Worm (Caenorhabditis elegans): Measurements from ENCODE around the gene mbl-1.

Gene mbl-1

ce11 chrX:16991437-16991836 lies 13.0 kb downstream of the mbl-1 start (continued):
- TF ChIP-seq snu-23 (GFP tag; optimal IDR thresholded peaks at IDR 0.05) (peak; percentile 5), efl-3 (GFP tag; optimal IDR thresholded peaks at IDR 0.05) (no peak), nhr-237 (tag; optimal IDR thresholded peaks at IDR 0.05) (no peak), skn-1 (tag; optimal IDR thresholded peaks at IDR 0.05) (no peak), lsy-2 (tag; optimal IDR thresholded peaks at IDR 0.05) (peak in 1 of 2 experiments; percentile 11), C34B4.2 (tag; optimal IDR thresholded peaks at IDR 0.05) (no peak), unc-62 (GFP tag; optimal IDR thresholded peaks at IDR 0.05) (no peak), snpc-4 (tag; optimal IDR thresholded peaks at IDR 0.05) (no peak), Y116A8C.19 (tag; optimal IDR thresholded peaks at IDR 0.05; ENCODE audit: borderline replicate concordance) (no peak), unc-130 (tag; optimal IDR thresholded peaks at IDR 0.05) (no peak), lin-35 (GFP tag; optimal IDR thresholded peaks at IDR 0.05) (no peak), elt-2 (tag; optimal IDR thresholded peaks at IDR 0.05) (no peak), aly-2 (tag; optimal IDR thresholded peaks at IDR 0.05) (no peak), mep-1 (tag; optimal IDR thresholded peaks at IDR 0.05) (no peak), nhr-71 (tag; optimal IDR thresholded peaks at IDR 0.05) (no peak), lin-14 (GFP tag; optimal IDR thresholded peaks at IDR 0.05) (peak; percentile 89), fkh-8 (tag; optimal IDR thresholded peaks at IDR 0.05) (no peak), C16A3.4 (tag; optimal IDR thresholded peaks at IDR 0.05) (no peak), zag-1 (tag; optimal IDR thresholded peaks at IDR 0.05) (peak; percentile 43)

ce11 chrX:16993524-16993923 lies 15.1 kb downstream of the mbl-1 start:
- no peak for TF ChIP-seq sup-37 (GFP tag; optimal IDR thresholded peaks at IDR 0.05)
- TF ChIP-seq blmp-1 (tag; optimal IDR thresholded peaks at IDR 0.05): peak; percentile 92
- peak; percentile 67 for TF ChIP-seq nhr-85 (tag)
- no peak for TF ChIP-seq lir-3 (tag; optimal IDR thresholded peaks at IDR 0.05; ENCODE audit: poor library complexity)
- no peak for TF ChIP-seq zag-1 (tag; optimal IDR thresholded peaks at IDR 0.05)
- no peak for TF ChIP-seq nhr-90 (tag; optimal IDR thresholded peaks at IDR 0.05; ENCODE audit: poor library complexity)
- TF ChIP-seq lin-14 (GFP tag; optimal IDR thresholded peaks at IDR 0.05): peak; percentile 28
- no peak for TF ChIP-seq nhr-12 (tag; optimal IDR thresholded peaks at IDR 0.05)
- TF ChIP-seq elt-3 (tag; optimal IDR thresholded peaks at IDR 0.05): no peak
- peak; percentile 12 for TF ChIP-seq snu-23 (GFP tag; optimal IDR thresholded peaks at IDR 0.05)
- no peak for TF ChIP-seq lin-39 (tag; optimal IDR thresholded peaks at IDR 0.05)
- no peak for TF ChIP-seq skn-1 (tag; optimal IDR thresholded peaks at IDR 0.05)
- TF ChIP-seq pag-3 (tag; optimal IDR thresholded peaks at IDR 0.05; ENCODE audit: borderline replicate concordance, insufficient read depth): no peak

ce11 chrX:16994417-16994816 lies 16.0 kb downstream of the mbl-1 start:
- no peak for TF ChIP-seq fkh-4 (tag; optimal IDR thresholded peaks at IDR 0.05; ENCODE audit: borderline replicate concordance)
- TF ChIP-seq nhr-47 (tag; optimal IDR thresholded peaks at IDR 0.05): no peak
- no peak for TF ChIP-seq lin-15B (tag; optimal IDR thresholded peaks at IDR 0.05)
- TF ChIP-seq lsy-2 (tag; optimal IDR thresholded peaks at IDR 0.05): no peak
- no peak for TF ChIP-seq unc-30 (tag; optimal IDR thresholded peaks at IDR 0.05)

- TF ChIP-seq dsc-1 (tag; optimal IDR thresholded peaks at IDR 0.05) (peak; percentile 84), pag-3 (tag; optimal IDR thresholded peaks at IDR 0.05; ENCODE audit: borderline replicate concordance, insufficient read depth) (peak; percentile 14), nhr-76 (tag; optimal IDR thresholded peaks at IDR 0.05) (no peak), efl-1 (optimal IDR thresholded peaks at IDR 0.05) (no peak), efl-1 (GFP tag; optimal IDR thresholded peaks at IDR 0.05 in 1 of 2) (peak in 1 of 2 experiments; percentile 92), elt-3 (tag; optimal IDR thresholded peaks at IDR 0.05) (peak in 1 of 6 experiments; percentile 19), lin-14 (GFP tag; optimal IDR thresholded peaks at IDR 0.05) (peak; percentile 37), nhr-85 (tag) (peak; percentile 62), ets-5 (GFP tag; IDR thresholded peaks at IDR 0.05) (no peak), fkh-4 (tag; optimal IDR thresholded peaks at IDR 0.05; ENCODE audit: borderline replicate concordance) (peak; percentile 75), blmp-1 (tag; optimal IDR thresholded peaks at IDR 0.05) (peak; percentile 89), elt-2 (tag; optimal IDR thresholded peaks at IDR 0.05) (no peak), Y116A8C.19 (tag; optimal IDR thresholded peaks at IDR 0.05; ENCODE audit: borderline replicate concordance) (no peak)
Observed at ce11 chrX:16995149-16995885, 16.9 kb downstream of the mbl-1 start.
